Fruit fly (Drosophila melanogaster) whole organism, prepupa: ENCODE results near the gene rdx.

ENCODE experiments used
- CG11762 ChIP-seq: fragments of 200-800 bp; sonication (Bioruptor generic); optimal IDR thresholded peaks from 3 replicates; lab custom pipeline; 2016; ENCODE audit warnings: missing biosample characterization, missing genetic modification characterization; ENCODE audit not compliant: insufficient read depth
- CG32006 ChIP-seq: fragments of 200-800 bp; sonication (Bioruptor generic); optimal IDR thresholded peaks from 3 replicates; lab custom pipeline; 2017; ENCODE audit warnings: missing biosample characterization, mild to moderate bottlenecking, missing genetic modification characterization
- CG6792 ChIP-seq: fragments of 200-800 bp; sonication (Bioruptor generic); optimal IDR thresholded peaks from 3 replicates; lab custom pipeline; 2016; ENCODE audit warnings: missing biosample characterization, missing genetic modification characterization
- CG6808 ChIP-seq: fragments of 200-800 bp; sonication (Bioruptor generic); optimal IDR thresholded peaks from 3 replicates; lab custom pipeline; 2017; ENCODE audit warnings: missing biosample characterization, missing genetic modification characterization, mild to moderate bottlenecking, moderate library complexity, missing genetic modification reagents
- CG6854 ChIP-seq: fragments of 200-800 bp; sonication (Bioruptor generic); optimal IDR thresholded peaks from 2 replicates; lab custom pipeline; 2017; ENCODE audit warnings: missing biosample characterization, mild to moderate bottlenecking, missing genetic modification characterization
- Eip75B ChIP-seq: fragments of 200-800 bp; sonication (Bioruptor generic); optimal IDR thresholded peaks from 3 replicates; lab custom pipeline; 2016; ENCODE audit warnings: missing biosample characterization, missing genetic modification characterization
- Gug ChIP-seq: fragments of 200-800 bp; sonication (Bioruptor generic); IDR thresholded peaks from 2 replicates; pipeline ENCODE4 v1.3.6; 2022; ENCODE audit warnings: missing biosample characterization, missing genetic modification characterization
- Lpt ChIP-seq: fragments of 200-800 bp; sonication (Bioruptor generic); optimal IDR thresholded peaks from 3 replicates; lab custom pipeline; 2016; ENCODE audit warnings: missing biosample characterization, missing genetic modification characterization
- OdsH ChIP-seq: fragments of 200-800 bp; sonication (Bioruptor generic); optimal IDR thresholded peaks from 3 replicates; lab custom pipeline; 2016; ENCODE audit warnings: missing biosample characterization, missing genetic modification characterization
- Sox102F ChIP-seq: fragments of 200-800 bp; sonication (Bioruptor generic); optimal IDR thresholded peaks from 2 replicates; lab custom pipeline; 2016; ENCODE audit warnings: missing biosample characterization, mild to moderate bottlenecking, missing genetic modification characterization
- fd85E ChIP-seq: fragments of 200-800 bp; sonication (Bioruptor generic); optimal IDR thresholded peaks from 3 replicates; lab custom pipeline; 2016; ENCODE audit warnings: missing biosample characterization, missing genetic modification characterization
- lz ChIP-seq: fragments of 200-800 bp; sonication (Bioruptor generic); optimal IDR thresholded peaks from 3 replicates; lab custom pipeline; 2016; ENCODE audit warnings: missing biosample characterization, missing genetic modification characterization
- ss ChIP-seq, 2 experiments: fragments of 200-800 bp; sonication (Bioruptor generic); optimal IDR thresholded peaks; 2 replicates in 1 of 2; 3 replicates in 1 of 2; lab custom pipeline; 2017 to 2018; ENCODE audit warnings: mild to moderate bottlenecking in 2 of 2, missing biosample characterization in 2 of 2, missing genetic modification characterization in 2 of 2, moderate library complexity in 1 of 2

- TF ChIP-seq lz, result no peak
- TF ChIP-seq CG11762 (GFP tag; lab: Kevin White, UChicago), result no peak
- TF ChIP-seq CG32006 (GFP tag; lab: Kevin White, UChicago), result no peak
- TF ChIP-seq CG6792 (GFP tag; lab: Kevin White, UChicago), result no peak
- no peak for TF ChIP-seq CG6808 (GFP tag; lab: Kevin White, UChicago)
- TF ChIP-seq OdsH, result no peak
- TF ChIP-seq ss (GFP tag; optimal IDR thresholded peaks at IDR 0.05; lab: Kevin White, UChicago), result no peak
- no peak for TF ChIP-seq Lpt
- no peak for TF ChIP-seq CG6854 (GFP tag; lab: Kevin White, UChicago)
- TF ChIP-seq Eip75B, result no peak
- TF ChIP-seq fd85E (GFP tag; lab: Kevin White, UChicago), result no peak
- TF ChIP-seq Sox102F (GFP tag; lab: Kevin White, UChicago), result no peak
- TF ChIP-seq Gug (GFP tag; lab: Robert Waterston, UW), result no peak
These were observed 104.3 kb downstream of the rdx start for dm6 chr3R:13927543-13927942.
